Worm (Caenorhabditis elegans) whole organism, early embryonic: ENCODE results near the gene rcan-1.
A peak's percentile ranks its signal among the peaks of the same experiment; 100 is the strongest.

ENCODE experiments used
- B0310.2 ChIP-seq: sonication (generic microtip); optimal IDR thresholded peaks from 2 replicates; lab custom pipeline; 2016; ENCODE audit warnings: mild to moderate bottlenecking, missing genetic modification characterization, missing compliant biosample characterization
- F13C5.2 ChIP-seq: sonication (generic microtip); optimal IDR thresholded peaks from 2 replicates; lab custom pipeline; 2017; ENCODE audit warnings: mild to moderate bottlenecking, missing genetic modification characterization, inconsistent platforms, missing compliant biosample characterization
- ama-1 ChIP-seq: fragments of 150-350 bp; optimal IDR thresholded peaks from 2 replicates; lab custom pipeline; 2014
- ceh-13 ChIP-seq: fragments of 200-800 bp; sonication (Bioruptor generic); optimal IDR thresholded peaks from 2 replicates; lab custom pipeline; 2018; ENCODE audit warnings: mild to moderate bottlenecking, missing genetic modification characterization, missing compliant biosample characterization
- ceh-36 ChIP-seq: sonication (generic microtip); optimal IDR thresholded peaks from 2 replicates; lab custom pipeline; 2016; ENCODE audit warnings: missing genetic modification characterization, inconsistent platforms, missing compliant biosample characterization
- ets-7 ChIP-seq: sonication (generic microtip); optimal IDR thresholded peaks from 2 replicates; lab custom pipeline; 2016; ENCODE audit warnings: missing genotype, missing genetic modification characterization, missing compliant biosample characterization
- hmbx-1 ChIP-seq: sonication (generic microtip); optimal IDR thresholded peaks from 2 replicates; lab custom pipeline; 2016; ENCODE audit warnings: mild to moderate bottlenecking, missing genetic modification characterization, missing compliant biosample characterization
- hnd-1 ChIP-seq: sonication (generic microtip); optimal IDR thresholded peaks from 2 replicates; lab custom pipeline; 2016; ENCODE audit warnings: missing genetic modification characterization, missing compliant biosample characterization
- pes-1 ChIP-seq: fragments of 200-800 bp; sonication (Bioruptor generic); IDR thresholded peaks from 2 replicates; pipeline ENCODE4 v1.3.6; 2022; ENCODE audit warnings: missing genetic modification reagents, missing genetic modification characterization, missing compliant biosample characterization
- scrt-1 ChIP-seq: fragments of 200-800 bp; sonication (Bioruptor generic); IDR thresholded peaks from 2 replicates; pipeline ENCODE4 v1.3.6; 2022; ENCODE audit warnings: missing genetic modification characterization, missing compliant biosample characterization
- sea-1 ChIP-seq: fragments of 200-800 bp; sonication (Bioruptor generic); conservative IDR thresholded peaks from 2 replicates; pipeline ENCODE4 v1.3.6; 2022; ENCODE audit warnings: missing genetic modification characterization, missing compliant biosample characterization
- tbx-11 ChIP-seq: fragments of 200-800 bp; sonication (Bioruptor generic); IDR thresholded peaks from 2 replicates; pipeline ENCODE4 v1.3.6; 2022; ENCODE audit warnings: missing genetic modification characterization, missing compliant biosample characterization
- tbx-37 ChIP-seq: fragments of 200-800 bp; sonication (Bioruptor generic); conservative IDR thresholded peaks from 2 replicates; pipeline ENCODE4 v1.3.6; 2022; ENCODE audit warnings: missing genetic modification reagents, missing genetic modification characterization, missing compliant biosample characterization
- tra-4 ChIP-seq: sonication (generic microtip); optimal IDR thresholded peaks from 2 replicates; lab custom pipeline; 2017; ENCODE audit warnings: missing genetic modification characterization, missing compliant biosample characterization

- TF ChIP-seq tra-4 (no peak), ets-7 (tag; lab: Kevin White, UChicago) (no peak), B0310.2 (no peak), tbx-37 (GFP tag; lab: Robert Waterston, UW) (peak; percentile 12; the same call in 1 of the 2 replicates), ama-1 (lab: Kevin White, UChicago) (no peak), sea-1 (GFP tag; lab: Robert Waterston, UW) (no peak), ceh-36 (tag; lab: Kevin White, UChicago) (no peak), tbx-11 (no peak), ceh-13 (no peak), scrt-1 (no peak), F13C5.2 (tag; lab: Kevin White, UChicago) (no peak), hnd-1 (tag; lab: Kevin White, UChicago) (no peak), hmbx-1 (tag; lab: Kevin White, UChicago) (no peak), pes-1 (GFP tag; lab: Robert Waterston, UW) (no peak)
Observed at ce11 chrIII:5721888-5722287, 38.0 kb upstream of the rcan-1 start.
